Worm (Caenorhabditis elegans) whole organism, L4 larva: Measurements from ENCODE around the gene ztf-29.

Source experiments
- D1046.2 ChIP-seq: fragments of 200-800 bp; sonication (Bioruptor generic); IDR thresholded peaks from 2 replicates; pipeline ENCODE4 v1.3.6; 2022; ENCODE audit warnings: missing genetic modification characterization, missing compliant biosample characterization
- Y105C5A.15 ChIP-seq: fragments of 200-800 bp; sonication (Bioruptor generic); IDR thresholded peaks from 2 replicates; pipeline ENCODE4 v1.3.6; 2022; ENCODE audit warnings: missing genetic modification characterization, missing compliant biosample characterization
- Y48G9A.11 ChIP-seq: fragments of 200-800 bp; sonication (Bioruptor generic); IDR thresholded peaks from 2 replicates; pipeline ENCODE4 v1.3.6; 2022; ENCODE audit warnings: missing genetic modification reagents, missing genetic modification characterization, missing compliant biosample characterization
- ZK546.5 ChIP-seq, 2 experiments: sonication (generic microtip); optimal IDR thresholded peaks; 2 replicates each; lab custom pipeline; 2017; ENCODE audit warnings: missing biosample characterization in 2 of 2, missing genetic modification characterization in 2 of 2
- aha-1 ChIP-seq: fragments of 150-350 bp; peaks from one replicate; lab custom pipeline; 2014; ENCODE audit warnings: missing biosample characterization, missing genetic modification characterization
- ctbp-1 ChIP-seq: fragments of 200-800 bp; sonication (Bioruptor generic); IDR thresholded peaks from 2 replicates; pipeline ENCODE4 v1.3.6; 2022; ENCODE audit warnings: missing genetic modification reagents, missing genetic modification characterization, missing compliant biosample characterization
- dmd-8 ChIP-seq: fragments of 200-800 bp; sonication (Bioruptor generic); IDR thresholded peaks from 2 replicates; pipeline ENCODE4 v1.3.6; 2022; ENCODE audit warnings: missing genetic modification characterization, missing compliant biosample characterization
- lim-7 ChIP-seq: fragments of 200-800 bp; sonication (Bioruptor generic); IDR thresholded peaks from 2 replicates; pipeline ENCODE4 v1.3.6; 2022; ENCODE audit warnings: missing genetic modification characterization, missing compliant biosample characterization
- mdl-1 ChIP-seq, 2 experiments: fragments of 150-350 bp in 1 of 2; sonication (generic microtip) in 1 of 2; optimal IDR thresholded peaks; 2 replicates each; lab custom pipeline; 2014 to 2017; ENCODE audit warnings: missing biosample characterization in 2 of 2, missing genetic modification characterization in 2 of 2
- pha-4 ChIP-seq, 2 experiments: fragments of 150-350 bp in 1 of 2; fragments of 200-800 bp in 1 of 2; sonication (Bioruptor generic) in 1 of 2; IDR thresholded peaks in 1 of 2; optimal IDR thresholded peaks in 1 of 2; 2 replicates each; pipeline versions ENCODE4 v1.3.6 to Lab custom; 2014 to 2022; ENCODE audit warnings: missing genetic modification characterization in 2 of 2, missing genetic modification reagents in 2 of 2, missing biosample characterization in 1 of 2, missing compliant biosample characterization in 1 of 2
- php-3 ChIP-seq: fragments of 200-800 bp; sonication (Bioruptor generic); IDR thresholded peaks from 2 replicates; pipeline ENCODE4 v1.3.6; 2022; ENCODE audit warnings: missing genetic modification reagents, missing genetic modification characterization, missing compliant biosample characterization
- set-16 ChIP-seq: fragments of 200-800 bp; sonication (Bioruptor generic); IDR thresholded peaks from 2 replicates; pipeline ENCODE4 v1.3.6; 2022; ENCODE audit warnings: missing genetic modification reagents, missing genetic modification characterization, missing compliant biosample characterization
- spr-3 ChIP-seq: fragments of 200-800 bp; sonication (Bioruptor generic); optimal IDR thresholded peaks from 2 replicates; lab custom pipeline; 2018; ENCODE audit warnings: mild to moderate bottlenecking, missing genetic modification characterization, missing compliant biosample characterization

Gene ztf-29

DNA sequence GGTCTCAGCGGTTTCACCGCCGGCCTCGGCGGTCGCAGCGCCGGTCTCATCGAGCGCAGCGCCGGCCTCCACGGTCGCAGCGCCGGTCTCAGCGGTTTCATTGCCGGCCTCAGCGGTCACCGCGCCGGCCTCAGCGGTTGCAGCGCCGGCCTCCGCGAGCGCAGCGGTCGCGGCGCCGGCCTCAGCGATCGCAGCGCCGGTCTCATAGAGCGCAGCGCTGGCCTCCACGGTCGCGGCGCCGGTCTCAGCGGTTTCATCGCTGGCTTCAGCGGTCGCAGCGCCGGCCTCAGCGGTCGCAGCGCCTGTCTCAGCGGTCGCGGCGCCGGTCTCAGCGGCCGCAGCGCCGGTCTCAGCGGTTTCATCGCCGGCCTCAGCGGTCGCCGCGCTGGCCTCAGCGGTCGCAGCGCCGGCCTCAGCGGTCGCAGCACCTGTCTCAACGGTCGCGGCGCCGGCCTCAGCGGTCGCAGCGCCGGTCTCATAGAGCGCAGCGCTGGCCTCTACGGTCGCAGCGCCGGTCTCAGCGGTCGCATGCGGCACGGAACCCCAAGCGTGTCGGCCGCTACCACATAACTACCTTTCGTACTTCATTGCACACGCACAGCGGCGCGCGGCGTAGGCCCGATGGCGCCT, 50.8 kb downstream of the ztf-29 start:
- TF ChIP-seq spr-3 (GFP tag; lab: Kevin White, UChicago) = no peak
- TF ChIP-seq Y48G9A.11 (GFP tag; lab: Robert Waterston, UW) = no peak
- no peak for TF ChIP-seq ctbp-1 (GFP tag; lab: Robert Waterston, UW)
- no peak for TF ChIP-seq ZK546.5 (tag; optimal IDR thresholded peaks at IDR 0.05; lab: Kevin White, UChicago)
- peak; percentile 99 for TF ChIP-seq set-16
- TF ChIP-seq mdl-1 (tag; optimal IDR thresholded peaks at IDR 0.05; lab: Kevin White, UChicago) = no peak
- 0 out of 2 replicates have a peak, but pooled peaks have one; percentile 3 for TF ChIP-seq lim-7 (GFP tag; lab: Robert Waterston, UW)
- TF ChIP-seq php-3 (GFP tag; lab: Robert Waterston, UW) = 0 out of 2 replicates have a peak, but pooled peaks have one; percentile 23
- peak; percentile 98; the same call in 1 of the 2 replicates for TF ChIP-seq pha-4 (GFP tag; IDR thresholded peaks at IDR 0.05; lab: Robert Waterston, UW)
- no peak for TF ChIP-seq pha-4 (tag; optimal IDR thresholded peaks at IDR 0.05; lab: Kevin White, UChicago)
- TF ChIP-seq aha-1 = peak; percentile 62
- 0 out of 2 replicates have a peak, but pooled peaks have one; percentile 39 for TF ChIP-seq dmd-8 (GFP tag; lab: Robert Waterston, UW)
- no peak for TF ChIP-seq D1046.2 (GFP tag; lab: Robert Waterston, UW)
- no peak for TF ChIP-seq Y105C5A.15 (GFP tag; lab: Robert Waterston, UW)
